Worm (Caenorhabditis elegans) whole organism, young adult: ENCODE measurements around the gene brc-2.

ENCODE experiments used
- C06A6.2 ChIP-seq: fragments of 200-800 bp; sonication (Bioruptor generic); conservative IDR thresholded peaks from 2 replicates; pipeline ENCODE4 v1.3.6; 2022; ENCODE audit warnings: missing genetic modification characterization, missing compliant biosample characterization
- C17E4.6 ChIP-seq: fragments of 200-800 bp; sonication (Bioruptor generic); IDR thresholded peaks from 2 replicates; pipeline ENCODE4 v1.3.6; 2022; ENCODE audit warnings: missing genetic modification reagents, missing genetic modification characterization, missing compliant biosample characterization
- D2030.7 ChIP-seq: fragments of 200-800 bp; sonication (Bioruptor generic); IDR thresholded peaks from 2 replicates; pipeline ENCODE4 v1.3.6; 2022; ENCODE audit warnings: missing genetic modification reagents, missing genetic modification characterization, missing compliant biosample characterization
- F33H1.4 ChIP-seq: fragments of 200-800 bp; sonication (Bioruptor generic); IDR thresholded peaks from 2 replicates; pipeline ENCODE4 v1.3.6; 2022; ENCODE audit warnings: missing genetic modification reagents, missing genetic modification characterization, missing compliant biosample characterization
- F49E8.2 ChIP-seq: sonication (generic microtip); optimal IDR thresholded peaks from 3 replicates; lab custom pipeline; 2017; ENCODE audit warnings: missing genetic modification characterization, mild to moderate bottlenecking, missing compliant biosample characterization, antibody characterized with exemption, moderate library complexity; ENCODE audit not compliant: insufficient read depth
- Y67H2A.10 ChIP-seq: fragments of 200-800 bp; sonication (Bioruptor generic); conservative IDR thresholded peaks from 2 replicates; pipeline ENCODE4 v1.3.6; 2022; ENCODE audit warnings: missing genetic modification reagents, missing genetic modification characterization, missing compliant biosample characterization
- akir-1 ChIP-seq: fragments of 200-800 bp; sonication (Bioruptor generic); optimal IDR thresholded peaks from 2 replicates; lab custom pipeline; 2018; ENCODE audit warnings: mild to moderate bottlenecking, missing genetic modification characterization, moderate library complexity, missing compliant biosample characterization
- athp-1 ChIP-seq: sonication (generic microtip); optimal IDR thresholded peaks from 2 replicates; lab custom pipeline; 2017; ENCODE audit warnings: mild to moderate bottlenecking, missing genetic modification characterization, missing compliant biosample characterization
- attf-3 ChIP-seq: fragments of 200-800 bp; sonication (Bioruptor generic); conservative IDR thresholded peaks from 2 replicates; pipeline ENCODE4 v1.3.6; 2022; ENCODE audit warnings: missing genetic modification reagents, missing genetic modification characterization, missing compliant biosample characterization
- cebp-1 ChIP-seq, 2 experiments: fragments of 200-800 bp in 1 of 2; sonication (Bioruptor generic) in 1 of 2; sonication (generic microtip) in 1 of 2; IDR thresholded peaks in 1 of 2; optimal IDR thresholded peaks in 1 of 2; 2 replicates each; pipeline versions ENCODE4 v1.3.6 to Lab custom; 2017 to 2022; ENCODE audit warnings: missing compliant biosample characterization in 2 of 2, missing genetic modification characterization in 2 of 2, mild to moderate bottlenecking in 1 of 2, missing genetic modification reagents in 1 of 2, moderate library complexity in 1 of 2
- ceh-91 ChIP-seq: fragments of 200-800 bp; sonication (Bioruptor generic); IDR thresholded peaks from 2 replicates; pipeline ENCODE4 v1.3.6; 2022; ENCODE audit warnings: missing genetic modification reagents, missing genetic modification characterization, missing compliant biosample characterization
- dpl-1 ChIP-seq: fragments of 150-350 bp; optimal IDR thresholded peaks from 2 replicates; lab custom pipeline; 2014; ENCODE audit warnings: missing biosample characterization, missing genetic modification reagents, missing genetic modification characterization
- efl-1 ChIP-seq: fragments of 150-350 bp; optimal IDR thresholded peaks from 2 replicates; lab custom pipeline; 2014; ENCODE audit warnings: missing biosample characterization, missing genetic modification reagents, missing genetic modification characterization
- egl-18 ChIP-seq: fragments of 200-800 bp; sonication (Bioruptor generic); IDR thresholded peaks from 2 replicates; pipeline ENCODE4 v1.3.6; 2022; ENCODE audit warnings: missing genetic modification reagents, missing genetic modification characterization, missing compliant biosample characterization
- egl-44 ChIP-seq: fragments of 200-800 bp; sonication (Bioruptor generic); IDR thresholded peaks from 2 replicates; pipeline ENCODE4 v1.3.6; 2022; ENCODE audit warnings: missing genetic modification reagents, missing genetic modification characterization, missing compliant biosample characterization
- ets-4 ChIP-seq: fragments of 200-800 bp; sonication (Bioruptor generic); optimal IDR thresholded peaks from 2 replicates; lab custom pipeline; 2018; ENCODE audit warnings: mild to moderate bottlenecking, missing genetic modification characterization, missing compliant biosample characterization
- fkh-3 ChIP-seq: sonication (generic microtip); optimal IDR thresholded peaks from 2 replicates; lab custom pipeline; 2016; ENCODE audit warnings: mild to moderate bottlenecking, missing genetic modification characterization, missing compliant biosample characterization
- him-1 ChIP-seq: sonication (generic microtip); optimal IDR thresholded peaks from 2 replicates; lab custom pipeline; 2016; ENCODE audit warnings: missing genotype, missing genetic modification reagents, missing genetic modification characterization, missing compliant biosample characterization
- hrde-1 ChIP-seq: sonication (generic microtip); optimal IDR thresholded peaks from 2 replicates; lab custom pipeline; 2016; ENCODE audit warnings: missing genetic modification characterization, mild to moderate bottlenecking, missing compliant biosample characterization, moderate library complexity, missing genotype, missing genetic modification reagents, borderline replicate concordance
- lag-1 ChIP-seq: fragments of 200-800 bp; sonication (Bioruptor generic); IDR thresholded peaks from 2 replicates; pipeline ENCODE4 v1.3.6; 2022; ENCODE audit warnings: missing genetic modification reagents, missing genetic modification characterization, missing compliant biosample characterization
- let-607 ChIP-seq, 2 experiments: fragments of 200-800 bp in 1 of 2; sonication (Bioruptor generic) in 1 of 2; sonication (generic microtip) in 1 of 2; optimal IDR thresholded peaks; 2 replicates each; lab custom pipeline; 2016 to 2018; ENCODE audit warnings: mild to moderate bottlenecking in 2 of 2, missing compliant biosample characterization in 2 of 2, missing genetic modification characterization in 2 of 2, moderate library complexity in 2 of 2, missing genotype in 1 of 2
- lsl-1 ChIP-seq: fragments of 200-800 bp; sonication (Bioruptor generic); optimal IDR thresholded peaks from 2 replicates; lab custom pipeline; 2018; ENCODE audit warnings: mild to moderate bottlenecking, missing genetic modification characterization, moderate library complexity, missing compliant biosample characterization
- madf-8 ChIP-seq: fragments of 200-800 bp; sonication (Bioruptor generic); conservative IDR thresholded peaks from 2 replicates; pipeline ENCODE4 v1.3.6; 2022; ENCODE audit warnings: missing genetic modification reagents, missing genetic modification characterization, missing compliant biosample characterization
- nfya-1 ChIP-seq: sonication (generic microtip); optimal IDR thresholded peaks from 2 replicates; lab custom pipeline; 2017; ENCODE audit warnings: antibody characterized with exemption, missing compliant biosample characterization, missing genetic modification characterization, borderline replicate concordance; ENCODE audit not compliant: insufficient read depth
- nhr-179 ChIP-seq: sonication (generic microtip); optimal IDR thresholded peaks from 2 replicates; lab custom pipeline; 2016; ENCODE audit warnings: mild to moderate bottlenecking, missing genetic modification characterization, missing compliant biosample characterization
- nhr-27 ChIP-seq: fragments of 200-800 bp; sonication (Bioruptor generic); optimal IDR thresholded peaks from 2 replicates; lab custom pipeline; 2018; ENCODE audit warnings: mild to moderate bottlenecking, missing genetic modification characterization, moderate library complexity, missing compliant biosample characterization
- nhr-80 ChIP-seq: sonication (generic microtip); optimal IDR thresholded peaks from 2 replicates; lab custom pipeline; 2016; ENCODE audit warnings: missing genetic modification characterization, missing compliant biosample characterization
- nhr-90 ChIP-seq: sonication (generic microtip); optimal IDR thresholded peaks from 2 replicates; lab custom pipeline; 2016; ENCODE audit warnings: missing genotype, mild to moderate bottlenecking, missing genetic modification characterization, missing compliant biosample characterization
- pbrm-1 ChIP-seq: fragments of 200-800 bp; sonication (Bioruptor generic); IDR thresholded peaks from 2 replicates; pipeline ENCODE4 v1.3.6; 2022; ENCODE audit warnings: missing genetic modification reagents, missing genetic modification characterization, missing compliant biosample characterization
- sdz-38 ChIP-seq: sonication (generic microtip); optimal IDR thresholded peaks from 2 replicates; lab custom pipeline; 2016; ENCODE audit warnings: missing genotype, missing genetic modification characterization, missing compliant biosample characterization
- snpc-3.4 ChIP-seq: sonication (generic microtip); optimal IDR thresholded peaks from 2 replicates; lab custom pipeline; 2017; ENCODE audit warnings: missing genetic modification characterization, mild to moderate bottlenecking, missing compliant biosample characterization, antibody characterized with exemption, moderate library complexity, missing genotype, missing genetic modification reagents
- snpc-4 ChIP-seq, 5 experiments: fragments of 150-350 bp in 1 of 5; sonication (generic microtip) in 4 of 5; optimal IDR thresholded peaks; 2 replicates each; lab custom pipeline; 2014 to 2018; ENCODE audit warnings: missing genetic modification characterization in 5 of 5, missing biosample characterization in 3 of 5, antibody characterized with exemption in 2 of 5, mild to moderate bottlenecking in 2 of 5, missing compliant biosample characterization in 2 of 5, missing genotype in 2 of 5, moderate library complexity in 2 of 5, missing genetic modification reagents in 1 of 5
- sptf-2 ChIP-seq: fragments of 200-800 bp; sonication (Bioruptor generic); optimal IDR thresholded peaks from 2 replicates; lab custom pipeline; 2018; ENCODE audit warnings: mild to moderate bottlenecking, missing genetic modification characterization, missing compliant biosample characterization
- tbp1 ChIP-seq: fragments of 200-800 bp; sonication (Bioruptor generic); optimal IDR thresholded peaks from 2 replicates; lab custom pipeline; 2018; ENCODE audit warnings: mild to moderate bottlenecking, missing genetic modification characterization, missing compliant biosample characterization
- unc-130 ChIP-seq: sonication (generic microtip); optimal IDR thresholded peaks from 2 replicates; lab custom pipeline; 2016; ENCODE audit warnings: missing genetic modification reagents, missing genetic modification characterization, missing compliant biosample characterization
- xnd-1 ChIP-seq: sonication (generic microtip); optimal IDR thresholded peaks from 2 replicates; lab custom pipeline; 2016; ENCODE audit warnings: missing genotype, missing genetic modification reagents, missing genetic modification characterization, missing compliant biosample characterization
- ztf-18 ChIP-seq: sonication (generic microtip); optimal IDR thresholded peaks from 2 replicates; lab custom pipeline; 2016; ENCODE audit warnings: missing genotype, mild to moderate bottlenecking, missing genetic modification characterization, missing compliant biosample characterization
- ztf-25 ChIP-seq: fragments of 200-800 bp; sonication (Bioruptor generic); IDR thresholded peaks from 2 replicates; pipeline ENCODE4 v1.3.6; 2022; ENCODE audit warnings: missing genetic modification reagents, missing genetic modification characterization, missing compliant biosample characterization
- ztf-3 ChIP-seq: fragments of 200-800 bp; sonication (Bioruptor generic); optimal IDR thresholded peaks from 2 replicates; lab custom pipeline; 2018; ENCODE audit warnings: mild to moderate bottlenecking, missing genetic modification characterization, missing compliant biosample characterization

The brc-2 gene

ce11 chrIII:6903056-6903977 is at the start of gene brc-2, which contains the start of gene T07E3.3:
Gene brc-2 (minus strand): TSS chrIII:6903106.
Gene T07E3.3 (plus strand): TSS chrIII:6903877.
- TF ChIP-seq efl-1 (GFP tag; lab: Kevin White, UChicago): no peak
- TF ChIP-seq him-1: no peak
- no peak for TF ChIP-seq cebp-1 (GFP tag; IDR thresholded peaks at IDR 0.05; lab: Robert Waterston, UW)
- peak; percentile 40 for TF ChIP-seq cebp-1 (tag; optimal IDR thresholded peaks at IDR 0.05; lab: Kevin White, UChicago)
- TF ChIP-seq F33H1.4: no peak
- no peak for TF ChIP-seq nhr-90 (tag; lab: Kevin White, UChicago)
- no peak for TF ChIP-seq pbrm-1 (GFP tag; lab: Robert Waterston, UW)
- TF ChIP-seq C17E4.6 (GFP tag; lab: Robert Waterston, UW): no peak
- TF ChIP-seq tbp1: no peak
- TF ChIP-seq nhr-80 (tag; lab: Kevin White, UChicago): peak; percentile 51

ce11 chrIII:6951435-6951834 is 48.5 kb upstream of the brc-2 start:
- TF ChIP-seq akir-1 (GFP tag; lab: Kevin White, UChicago) (no peak), sptf-2 (GFP tag; lab: Kevin White, UChicago) (no peak), egl-18 (GFP tag; lab: Robert Waterston, UW) (no peak), lag-1 (no peak), unc-130 (no peak), snpc-4 (GFP tag; optimal IDR thresholded peaks at IDR 0.05; lab: Kevin White, UChicago) (no peak), snpc-4 (tag; optimal IDR thresholded peaks at IDR 0.05; lab: Kevin White, UChicago) (peak in 1 of 4 experiments; percentile 32), egl-44 (no peak), hrde-1 (tag; lab: Kevin White, UChicago) (no peak), ztf-3 (GFP tag; lab: Kevin White, UChicago) (no peak), nhr-179 (no peak), D2030.7 (GFP tag; lab: Robert Waterston, UW) (no peak), let-607 (tag; optimal IDR thresholded peaks at IDR 0.05; lab: Kevin White, UChicago) (peak in 1 of 2 experiments; percentile 13), cebp-1 (GFP tag; IDR thresholded peaks at IDR 0.05; lab: Robert Waterston, UW) (no peak), cebp-1 (tag; optimal IDR thresholded peaks at IDR 0.05; lab: Kevin White, UChicago) (peak; percentile 11), F49E8.2 (tag; lab: Kevin White, UChicago) (no peak), madf-8 (GFP tag; lab: Robert Waterston, UW) (no peak), ets-4 (no peak), ceh-91 (GFP tag; lab: Robert Waterston, UW) (no peak)

ce11 chrIII:6947896-6948295 is 45.0 kb upstream of the brc-2 start:
- TF ChIP-seq tbp1: no peak
- no peak for TF ChIP-seq nhr-27
- no peak for TF ChIP-seq cebp-1 (GFP tag; IDR thresholded peaks at IDR 0.05; lab: Robert Waterston, UW)
- TF ChIP-seq cebp-1 (tag; optimal IDR thresholded peaks at IDR 0.05; lab: Kevin White, UChicago): peak; percentile 17
- TF ChIP-seq attf-3: peak; percentile 50
- peak; percentile 24 for TF ChIP-seq nhr-80 (tag; lab: Kevin White, UChicago)

- TF ChIP-seq sdz-38 (tag; lab: Kevin White, UChicago): no peak
- no peak for TF ChIP-seq fkh-3 (tag; lab: Kevin White, UChicago)
- no peak for TF ChIP-seq ztf-25 (GFP tag; lab: Robert Waterston, UW)
- TF ChIP-seq pbrm-1 (GFP tag; lab: Robert Waterston, UW): no peak
- TF ChIP-seq lsl-1 (GFP tag; lab: Kevin White, UChicago): peak; percentile 48
- peak; percentile 53 for TF ChIP-seq D2030.7 (GFP tag; lab: Robert Waterston, UW)
- peak; percentile 37 for TF ChIP-seq dpl-1
- TF ChIP-seq ztf-18 (tag; lab: Kevin White, UChicago): no peak
- TF ChIP-seq athp-1 (tag; lab: Kevin White, UChicago): no peak
- peak; percentile 79 for TF ChIP-seq madf-8 (GFP tag; lab: Robert Waterston, UW)
- TF ChIP-seq F49E8.2 (tag; lab: Kevin White, UChicago): no peak
- no peak for TF ChIP-seq nfya-1 (tag; lab: Kevin White, UChicago)
- TF ChIP-seq xnd-1 (tag; lab: Kevin White, UChicago): peak; percentile 60
- no peak for TF ChIP-seq Y67H2A.10
- TF ChIP-seq efl-1 (GFP tag; lab: Kevin White, UChicago): peak; percentile 89
- TF ChIP-seq snpc-3.4: peak; percentile 7
- TF ChIP-seq C06A6.2 (GFP tag; lab: Robert Waterston, UW): no peak
Observed at ce11 chrIII:6946382-6946781, 43.5 kb upstream of the brc-2 start, which contains the start of gene let-711. Gene let-711 (plus strand): TSS chrIII:6946718.
